Fruit fly (Drosophila melanogaster) whole organism: ENCODE data around the gene mRpL38.

ENCODE experiments used
- EcR ChIP-seq, 2 experiments: fragments of >200 bp; optimal IDR thresholded peaks; 2 replicates each; lab custom pipeline; 2017; ENCODE audit warnings: missing biosample characterization in 2 of 2, missing genetic modification characterization in 2 of 2, missing genetic modification reagents in 2 of 2
- pan ChIP-seq: fragments of >200 bp; optimal IDR thresholded peaks from 2 replicates; lab custom pipeline; 2017
- psq ChIP-seq: fragments of >200 bp; optimal IDR thresholded peaks from 2 replicates; lab custom pipeline; 2017
- usp ChIP-seq: fragments of >200 bp; optimal IDR thresholded peaks from 2 replicates; lab custom pipeline; 2017; ENCODE audit warnings: missing biosample characterization, missing genetic modification characterization, mixed read lengths

- TF ChIP-seq usp (GFP tag; lab: Kevin White, UChicago) (no peak), psq (lab: Kevin White, UChicago) (no peak), EcR (GFP tag; optimal IDR thresholded peaks at IDR 0.05; lab: Kevin White, UChicago) (no peak), pan (no peak)
Measured at dm6 chrX:14208426-14209208, 17.5 kb upstream of the mRpL38 start.
